Fruit fly (Drosophila melanogaster) S2 (cell line): Measurements from ENCODE around the gene bon.

ENCODE experiments used
- CG8478 ChIP-seq: fragments of >200 bp; optimal IDR thresholded peaks from 2 replicates; lab custom pipeline; 2018
- CTCF ChIP-seq, 2 experiments: fragments of >200 bp; optimal IDR thresholded peaks; 2 replicates each; lab custom pipeline; 2018

DNA sequence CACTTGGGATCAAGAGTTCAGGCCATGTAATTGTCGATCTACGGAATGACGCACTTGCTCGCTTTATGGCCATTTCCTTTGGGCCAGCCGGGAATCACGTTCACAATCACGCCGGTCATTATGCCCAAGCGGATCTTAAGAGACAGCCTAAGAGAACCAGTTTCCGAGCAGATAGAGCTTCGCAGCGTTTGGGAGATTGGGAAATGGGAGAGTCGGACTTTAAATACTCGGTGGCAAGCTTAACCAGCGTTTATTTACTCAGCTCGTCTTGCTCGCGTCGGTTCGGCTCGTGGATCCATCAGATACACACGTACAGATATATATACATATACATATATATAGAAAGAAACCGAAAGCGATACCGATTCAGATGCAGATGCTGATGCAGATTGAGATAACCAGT is 27.4 kb upstream of the bon start:
- no peak for TF ChIP-seq CTCF (optimal IDR thresholded peaks at IDR 0.05; lab: Kevin White, UChicago)
- no peak for TF ChIP-seq CG8478
